Fruit fly (Drosophila melanogaster) whole organism, prepupa: ENCODE results near the gene CG9676.

Experiments
- CG10669 ChIP-seq: fragments of 200-800 bp; sonication (Bioruptor generic); optimal IDR thresholded peaks from 3 replicates; lab custom pipeline; 2018; ENCODE audit warnings: missing biosample characterization, mild to moderate bottlenecking, missing genetic modification characterization, moderate library complexity
- CG15336 ChIP-seq: fragments of 200-800 bp; sonication (Bioruptor generic); IDR thresholded peaks from 2 replicates; pipeline ENCODE4 v1.3.6; 2022; ENCODE audit warnings: missing biosample characterization, missing genetic modification characterization
- CG16779 ChIP-seq: fragments of 200-800 bp; sonication (Bioruptor generic); optimal IDR thresholded peaks from 3 replicates; lab custom pipeline; 2017; ENCODE audit warnings: missing biosample characterization, mild to moderate bottlenecking, missing genetic modification characterization
- CG34406 ChIP-seq: fragments of 200-800 bp; sonication (Bioruptor generic); optimal IDR thresholded peaks from 3 replicates; lab custom pipeline; 2016; ENCODE audit warnings: missing biosample characterization, missing genetic modification characterization
- CG6792 ChIP-seq: fragments of 200-800 bp; sonication (Bioruptor generic); optimal IDR thresholded peaks from 3 replicates; lab custom pipeline; 2016; ENCODE audit warnings: missing biosample characterization, missing genetic modification characterization
- CG8319 ChIP-seq: fragments of 200-800 bp; sonication (Bioruptor generic); optimal IDR thresholded peaks from 3 replicates; lab custom pipeline; 2016; ENCODE audit warnings: missing biosample characterization, missing genetic modification characterization
- Eip75B ChIP-seq: fragments of 200-800 bp; sonication (Bioruptor generic); optimal IDR thresholded peaks from 3 replicates; lab custom pipeline; 2016; ENCODE audit warnings: missing biosample characterization, missing genetic modification characterization
- Eip78C ChIP-seq: fragments of 200-800 bp; sonication (Bioruptor generic); peaks from one replicate; lab custom pipeline; 2016; ENCODE audit warnings: missing biosample characterization, missing genetic modification characterization
- Eip93F ChIP-seq: fragments of 200-800 bp; sonication (Bioruptor generic); optimal IDR thresholded peaks from 2 replicates; lab custom pipeline; 2016; ENCODE audit warnings: missing biosample characterization, mild to moderate bottlenecking, missing genetic modification characterization
- Hr4 ChIP-seq: fragments of 200-800 bp; sonication (Bioruptor generic); optimal IDR thresholded peaks from 3 replicates; lab custom pipeline; 2016; ENCODE audit warnings: missing biosample characterization, missing genetic modification characterization
- Met ChIP-seq: fragments of 200-800 bp; sonication (Bioruptor generic); optimal IDR thresholded peaks from 3 replicates; lab custom pipeline; 2016; ENCODE audit warnings: missing biosample characterization, missing genetic modification characterization
- Sox14 ChIP-seq: fragments of 200-800 bp; sonication (Bioruptor generic); optimal IDR thresholded peaks from 3 replicates; lab custom pipeline; 2016; ENCODE audit warnings: missing biosample characterization, missing genetic modification characterization
- Sox15 ChIP-seq: fragments of 200-800 bp; sonication (Bioruptor generic); optimal IDR thresholded peaks from 3 replicates; lab custom pipeline; 2016; ENCODE audit warnings: missing biosample characterization, missing genetic modification characterization
- dac ChIP-seq: fragments of 200-800 bp; sonication (Bioruptor generic); optimal IDR thresholded peaks from 2 replicates; lab custom pipeline; 2017; ENCODE audit warnings: missing biosample characterization, mild to moderate bottlenecking, missing genetic modification characterization
- dsx ChIP-seq: fragments of 200-800 bp; optimal IDR thresholded peaks from 3 replicates; lab custom pipeline; 2019; ENCODE audit warnings: missing biosample characterization, mild to moderate bottlenecking, missing genetic modification characterization, moderate library complexity; ENCODE audit not compliant: poor library complexity, severe bottlenecking
- eg ChIP-seq: fragments of 200-800 bp; sonication (Bioruptor generic); IDR thresholded peaks from 3 replicates; pipeline ENCODE4 v1.3.6; 2022; ENCODE audit warnings: missing biosample characterization, missing genetic modification characterization
- fkh ChIP-seq: fragments of 200-800 bp; sonication (Bioruptor generic); optimal IDR thresholded peaks from 3 replicates; lab custom pipeline; 2017; ENCODE audit warnings: missing biosample characterization, mild to moderate bottlenecking, missing genetic modification characterization, moderate library complexity
- lz ChIP-seq: fragments of 200-800 bp; sonication (Bioruptor generic); optimal IDR thresholded peaks from 3 replicates; lab custom pipeline; 2016; ENCODE audit warnings: missing biosample characterization, missing genetic modification characterization
- net ChIP-seq: fragments of 200-800 bp; sonication (Bioruptor generic); optimal IDR thresholded peaks from 3 replicates; lab custom pipeline; 2016; ENCODE audit warnings: missing biosample characterization, missing genetic modification characterization
- svp ChIP-seq: fragments of 200-800 bp; sonication (Bioruptor generic); peaks from one replicate; lab custom pipeline; 2016; ENCODE audit warnings: missing biosample characterization, missing genetic modification characterization
- topi ChIP-seq: fragments of 200-800 bp; sonication (Bioruptor generic); optimal IDR thresholded peaks from 3 replicates; lab custom pipeline; 2016; ENCODE audit warnings: missing biosample characterization, missing genetic modification characterization

The CG9676 gene

dm6 chrX:16650078-16651063, 49.6 kb downstream of the CG9676 start:
- TF ChIP-seq CG34406 (GFP tag; lab: Kevin White, UChicago) = no peak
- TF ChIP-seq Hr4 (GFP tag; lab: Kevin White, UChicago) = peak; percentile 85
- TF ChIP-seq Eip75B = peak; percentile 61
- TF ChIP-seq Met (GFP tag; lab: Kevin White, UChicago) = peak; percentile 69
- peak; percentile 48 for TF ChIP-seq CG16779 (tag; lab: Kevin White, UChicago)
- TF ChIP-seq dsx (GFP tag; lab: Kevin White, UChicago) = peak; percentile 28
- TF ChIP-seq svp (GFP tag; lab: Kevin White, UChicago) = peak; percentile 82
- TF ChIP-seq fkh (GFP tag; lab: Kevin White, UChicago) = peak; percentile 82
- peak; percentile 41 for TF ChIP-seq net
- TF ChIP-seq CG8319 (GFP tag; lab: Kevin White, UChicago) = no peak
- no peak for TF ChIP-seq Sox15 (GFP tag; lab: Kevin White, UChicago)
- TF ChIP-seq eg (GFP tag; lab: Robert Waterston, UW) = 0 out of 3 replicates have a peak, but pooled peaks have one; percentile 27
- TF ChIP-seq lz (GFP tag; lab: Kevin White, UChicago) = peak; percentile 44
- TF ChIP-seq topi (GFP tag; lab: Kevin White, UChicago) = peak; percentile 36
- TF ChIP-seq Sox14 = peak; percentile 13
- TF ChIP-seq CG15336 (GFP tag; lab: Robert Waterston, UW) = peak; percentile 44; the same call in 1 of the 2 replicates
- TF ChIP-seq dac (GFP tag; lab: Kevin White, UChicago) = no peak
- peak; percentile 27 for TF ChIP-seq Eip93F
- no peak for TF ChIP-seq CG10669
- TF ChIP-seq Eip78C (GFP tag; lab: Kevin White, UChicago) = peak; percentile 91
- TF ChIP-seq CG6792 = no peak
